Fruit fly (Drosophila melanogaster): ENCODE results near the gene Cortactin.

Gene Cortactin

dm6 chr3R:21025508-21025907 is 38.8 kb downstream of the Cortactin start:
- TF ChIP-seq CTCF (optimal IDR thresholded peaks at IDR 0.05): no peak
- no peak for TF ChIP-seq CG8478 (optimal IDR thresholded peaks at IDR 0.05)

- TF ChIP-seq CTCF (optimal IDR thresholded peaks at IDR 0.05) (no peak), CG8478 (optimal IDR thresholded peaks at IDR 0.05) (no peak)
Measured at dm6 chr3R:21023902-21024541, 40.2 kb downstream of the Cortactin start, which contains the start of gene peg. peg (minus strand) TSS chr3R:21024163.

- TF ChIP-seq CTCF (optimal IDR thresholded peaks at IDR 0.05) (no peak), CG8478 (optimal IDR thresholded peaks at IDR 0.05) (no peak)
Measured at dm6 chr3R:21022769-21023517, 41.3 kb downstream of the Cortactin start.

dm6 chr3R:21019073-21019472 is 45.2 kb downstream of the Cortactin start:
- TF ChIP-seq CG8478 (optimal IDR thresholded peaks at IDR 0.05) (no peak), CTCF (optimal IDR thresholded peaks at IDR 0.05) (no peak)

dm6 chr3R:21017464-21018080 is 46.7 kb downstream of the Cortactin start, which contains the start of gene Rlip:
Rlip (plus strand) TSS chr3R:21017684.
- TF ChIP-seq CTCF (optimal IDR thresholded peaks at IDR 0.05): peak; percentile 92 to 94
- TF ChIP-seq CG8478 (optimal IDR thresholded peaks at IDR 0.05): no peak

- no peak for TF ChIP-seq CTCF (optimal IDR thresholded peaks at IDR 0.05)
- no peak for TF ChIP-seq CG8478 (optimal IDR thresholded peaks at IDR 0.05)
Measured at dm6 chr3R:21015636-21016035, 48.6 kb downstream of the Cortactin start, which contains the start of gene CG5697. CG5697 (plus strand) TSS chr3R:21015949.

- TF ChIP-seq CG8478 (optimal IDR thresholded peaks at IDR 0.05): no peak
- no peak for TF ChIP-seq CTCF (optimal IDR thresholded peaks at IDR 0.05)
Measured at dm6 chr3R:21013780-21014179, 50.5 kb downstream of the Cortactin start.

All from S2 (cell line).